Fruit fly (Drosophila melanogaster): ENCODE results near the gene CG33995.

- TF ChIP-seq CG5204 (GFP tag; optimal IDR thresholded peaks at IDR 0.05) = no peak
- TF ChIP-seq Clk (GFP tag; optimal IDR thresholded peaks at IDR 0.05) = no peak
- TF ChIP-seq CG11617 (GFP tag; optimal IDR thresholded peaks at IDR 0.05) = no peak
- no peak for TF ChIP-seq toe (GFP tag; optimal IDR thresholded peaks at IDR 0.05)
These were observed 15.0 kb downstream of the CG33995 start, which contains the start of gene Nepl3 for dm6 chr2L:5058094-5058493.

All from whole organism, adult.